Fruit fly (Drosophila melanogaster) whole organism, embryonic: Measurements from ENCODE around the gene baf.

Experiments
- Ada2b ChIP-seq: fragments of 200-800 bp; sonication (Bioruptor generic); IDR thresholded peaks from 2 replicates; pipeline ENCODE4 v1.3.6; 2022; ENCODE audit warnings: missing biosample characterization, missing genetic modification characterization
- Atf3 ChIP-seq: fragments of 200-800 bp; sonication (Bioruptor generic); optimal IDR thresholded peaks from 3 replicates; lab custom pipeline; 2016; ENCODE audit warnings: missing biosample characterization, missing genetic modification characterization
- Blimp-1 ChIP-seq: fragments of 200-800 bp; sonication (Bioruptor generic); optimal IDR thresholded peaks from 3 replicates; lab custom pipeline; 2018; ENCODE audit warnings: missing biosample characterization, missing genetic modification characterization, mild to moderate bottlenecking, moderate library complexity, missing genetic modification reagents
- CG10267 ChIP-seq: fragments of 200-800 bp; sonication (Bioruptor generic); optimal IDR thresholded peaks from 2 replicates; lab custom pipeline; 2018; ENCODE audit warnings: missing biosample characterization, mild to moderate bottlenecking, missing genetic modification characterization, moderate library complexity
- CG10654 ChIP-seq: fragments of 200-800 bp; sonication (Bioruptor generic); optimal IDR thresholded peaks from 2 replicates; lab custom pipeline; 2016; ENCODE audit warnings: missing biosample characterization, missing genetic modification characterization
- CG11723 ChIP-seq: fragments of 200-800 bp; sonication (Bioruptor generic); optimal IDR thresholded peaks from 2 replicates; lab custom pipeline; 2017; ENCODE audit warnings: missing biosample characterization, mild to moderate bottlenecking, missing genetic modification characterization
- CG1233 ChIP-seq: fragments of 200-800 bp; sonication (Bioruptor generic); optimal IDR thresholded peaks from 4 replicates; lab custom pipeline; 2018; ENCODE audit warnings: missing biosample characterization, mild to moderate bottlenecking, missing genetic modification characterization
- CG13296 ChIP-seq: fragments of 200-800 bp; sonication (Bioruptor generic); optimal IDR thresholded peaks from 3 replicates; lab custom pipeline; 2018; ENCODE audit warnings: missing biosample characterization, mild to moderate bottlenecking, missing genetic modification characterization
- CG13775 ChIP-seq: fragments of 200-800 bp; sonication (Bioruptor generic); optimal IDR thresholded peaks from 3 replicates; lab custom pipeline; 2017; ENCODE audit warnings: missing biosample characterization, mild to moderate bottlenecking, missing genetic modification characterization
- CG14965 ChIP-seq: fragments of 200-800 bp; sonication (Bioruptor generic); optimal IDR thresholded peaks from 2 replicates; lab custom pipeline; 2016; ENCODE audit warnings: missing biosample characterization, missing genetic modification characterization, borderline replicate concordance
- CG15073 ChIP-seq: fragments of 200-800 bp; sonication (Bioruptor generic); optimal IDR thresholded peaks from 2 replicates; lab custom pipeline; 2016; ENCODE audit warnings: missing biosample characterization, missing genetic modification characterization
- CG1602 ChIP-seq: fragments of 200-800 bp; sonication (Bioruptor generic); optimal IDR thresholded peaks from 3 replicates; lab custom pipeline; 2016; ENCODE audit warnings: missing biosample characterization, missing genetic modification characterization
- CG2199 ChIP-seq: fragments of 200-800 bp; sonication (Bioruptor generic); IDR thresholded peaks from 3 replicates; pipeline ENCODE4 v1.3.6; 2022; ENCODE audit warnings: missing biosample characterization, missing genetic modification characterization
- CG30431 ChIP-seq: fragments of 200-800 bp; sonication (Bioruptor generic); optimal IDR thresholded peaks from 2 replicates; lab custom pipeline; 2017; ENCODE audit warnings: missing biosample characterization, missing genetic modification characterization
- CG32532 ChIP-seq: fragments of 200-800 bp; sonication (Bioruptor generic); IDR thresholded peaks from 2 replicates; pipeline ENCODE4 v1.3.6; 2022; ENCODE audit warnings: missing biosample characterization, missing genetic modification characterization
- CG33213 ChIP-seq: fragments of 200-800 bp; sonication (Bioruptor generic); optimal IDR thresholded peaks from 3 replicates; lab custom pipeline; 2016; ENCODE audit warnings: missing biosample characterization, missing genetic modification characterization
- CG3847 ChIP-seq: fragments of 200-800 bp; sonication (Bioruptor generic); IDR thresholded peaks from 2 replicates; pipeline ENCODE4 v1.3.6; 2022; ENCODE audit warnings: missing biosample characterization, missing genetic modification characterization
- CG6175 ChIP-seq: fragments of 200-800 bp; sonication (Bioruptor generic); IDR thresholded peaks from 3 replicates; pipeline ENCODE4 v1.3.6; 2022; ENCODE audit warnings: missing biosample characterization, missing genetic modification characterization
- CG6765 ChIP-seq: fragments of 200-800 bp; sonication (Bioruptor generic); optimal IDR thresholded peaks from 3 replicates; lab custom pipeline; 2017; ENCODE audit warnings: missing biosample characterization, mild to moderate bottlenecking, missing genetic modification characterization
- CG7786 ChIP-seq: fragments of 200-800 bp; sonication (Bioruptor generic); optimal IDR thresholded peaks from 2 replicates; lab custom pipeline; 2016; ENCODE audit warnings: missing biosample characterization, missing genetic modification characterization
- CG8089 ChIP-seq: fragments of 200-800 bp; sonication (Bioruptor generic); optimal IDR thresholded peaks from 3 replicates; lab custom pipeline; 2016; ENCODE audit warnings: missing biosample characterization, missing genetic modification characterization
- CG8290 ChIP-seq, 3 experiments: fragments of 200-800 bp; sonication (Bioruptor generic); optimal IDR thresholded peaks; 2 replicates each; lab custom pipeline; 2016 to 2019; ENCODE audit warnings: missing biosample characterization in 3 of 3, missing genetic modification characterization in 3 of 3, mild to moderate bottlenecking in 2 of 3, moderate library complexity in 1 of 3
- CG9817 ChIP-seq: fragments of 200-800 bp; sonication (Bioruptor generic); optimal IDR thresholded peaks from 2 replicates; lab custom pipeline; 2018; ENCODE audit warnings: missing biosample characterization, mild to moderate bottlenecking, missing genetic modification characterization, moderate library complexity
- D19B ChIP-seq: fragments of 200-800 bp; sonication (Bioruptor generic); optimal IDR thresholded peaks from 2 replicates; lab custom pipeline; 2017; ENCODE audit warnings: missing biosample characterization, mild to moderate bottlenecking, missing genetic modification characterization
- Dll ChIP-seq: fragments of 200-800 bp; sonication (Bioruptor generic); IDR thresholded peaks from 4 replicates; pipeline ENCODE4 v1.3.6; 2022; ENCODE audit warnings: missing biosample characterization, missing genetic modification characterization; ENCODE audit not compliant: partially characterized antibody
- Drgx ChIP-seq: fragments of 200-800 bp; sonication (Bioruptor generic); IDR thresholded peaks from 2 replicates; pipeline ENCODE4 v1.3.6; 2022; ENCODE audit warnings: missing biosample characterization, missing genetic modification characterization
- Ets65A ChIP-seq: fragments of 200-800 bp; sonication (Bioruptor generic); peaks from one replicate; lab custom pipeline; 2016; ENCODE audit warnings: missing biosample characterization, missing genetic modification characterization
- Fer1 ChIP-seq: fragments of 200-800 bp; sonication (Bioruptor generic); optimal IDR thresholded peaks from 2 replicates; lab custom pipeline; 2017; ENCODE audit warnings: missing biosample characterization, mild to moderate bottlenecking, missing genetic modification characterization
- Gsc ChIP-seq: fragments of 200-800 bp; sonication (Bioruptor generic); IDR thresholded peaks from 2 replicates; pipeline ENCODE4 v1.3.6; 2022; ENCODE audit warnings: missing biosample characterization, missing genetic modification characterization
- HLHmδ ChIP-seq: fragments of 200-800 bp; sonication (Bioruptor generic); optimal IDR thresholded peaks from 2 replicates; lab custom pipeline; 2018; ENCODE audit warnings: missing biosample characterization, mild to moderate bottlenecking, missing genetic modification characterization, moderate library complexity
- NFAT ChIP-seq: fragments of 200-800 bp; sonication (Bioruptor generic); IDR thresholded peaks from 2 replicates; pipeline ENCODE4 v1.3.6; 2022; ENCODE audit warnings: missing biosample characterization, missing genetic modification characterization
- Neu2 ChIP-seq: fragments of 200-800 bp; sonication (Bioruptor generic); optimal IDR thresholded peaks from 3 replicates; lab custom pipeline; 2016; ENCODE audit warnings: missing biosample characterization, missing genetic modification characterization, borderline replicate concordance
- Oaz ChIP-seq: fragments of 200-800 bp; sonication (Bioruptor generic); IDR thresholded peaks from 2 replicates; pipeline ENCODE4 v1.3.6; 2022; ENCODE audit warnings: missing biosample characterization, missing genetic modification characterization
- Usf ChIP-seq: fragments of 200-800 bp; sonication (Bioruptor generic); optimal IDR thresholded peaks from 2 replicates; lab custom pipeline; 2017; ENCODE audit warnings: missing genotype, missing biosample characterization, missing genetic modification characterization
- abd-A ChIP-seq: fragments of 200-800 bp; sonication (Bioruptor generic); optimal IDR thresholded peaks from 3 replicates; lab custom pipeline; 2019; ENCODE audit warnings: missing biosample characterization, mild to moderate bottlenecking, missing genetic modification characterization, moderate library complexity
- ac ChIP-seq: fragments of 200-800 bp; sonication (Bioruptor generic); optimal IDR thresholded peaks from 3 replicates; lab custom pipeline; 2017; ENCODE audit warnings: missing biosample characterization, mild to moderate bottlenecking, missing genetic modification characterization
- aop ChIP-seq: fragments of 200-800 bp; sonication (Bioruptor generic); IDR thresholded peaks from 2 replicates; pipeline ENCODE4 v1.3.6; 2022; ENCODE audit warnings: missing biosample characterization, missing genetic modification characterization
- ash1 ChIP-seq: fragments of 200-800 bp; sonication (Bioruptor generic); optimal IDR thresholded peaks from 2 replicates; lab custom pipeline; 2018; ENCODE audit warnings: missing biosample characterization, mild to moderate bottlenecking, missing genetic modification characterization
- cas ChIP-seq: fragments of 200-800 bp; sonication (Bioruptor generic); IDR thresholded peaks from 2 replicates; pipeline ENCODE4 v1.3.6; 2022; ENCODE audit warnings: missing biosample characterization, missing genetic modification characterization
- crc ChIP-seq: fragments of 200-800 bp; sonication (Bioruptor generic); optimal IDR thresholded peaks from 2 replicates; lab custom pipeline; 2016; ENCODE audit warnings: missing biosample characterization, missing genetic modification characterization
- dmrt11E ChIP-seq: fragments of 200-800 bp; sonication (Bioruptor generic); optimal IDR thresholded peaks from 3 replicates; lab custom pipeline; 2018; ENCODE audit warnings: missing biosample characterization, mild to moderate bottlenecking, missing genetic modification characterization, moderate library complexity
- fu2 ChIP-seq: fragments of 200-800 bp; sonication (Bioruptor generic); optimal IDR thresholded peaks from 2 replicates; lab custom pipeline; 2016; ENCODE audit warnings: missing biosample characterization, missing genetic modification characterization
- gfzf ChIP-seq: fragments of 200-800 bp; sonication (Bioruptor generic); optimal IDR thresholded peaks from 2 replicates; lab custom pipeline; 2016; ENCODE audit warnings: missing biosample characterization, mild to moderate bottlenecking, missing genetic modification characterization, moderate library complexity
- jigr1 ChIP-seq: fragments of 200-800 bp; sonication (Bioruptor generic); IDR thresholded peaks from 3 replicates; pipeline ENCODE4 v1.3.6; 2022; ENCODE audit warnings: missing biosample characterization, missing genetic modification characterization
- mam ChIP-seq: fragments of 200-800 bp; sonication (Bioruptor generic); optimal IDR thresholded peaks from 3 replicates; lab custom pipeline; 2016; ENCODE audit warnings: missing biosample characterization, missing genetic modification characterization
- otp ChIP-seq: fragments of 200-800 bp; sonication (Bioruptor generic); IDR thresholded peaks from 3 replicates; pipeline ENCODE4, ENCODE4 v1.3.6; 2022; ENCODE audit warnings: missing biosample characterization, missing genetic modification characterization
- ro ChIP-seq: fragments of 200-800 bp; sonication (Bioruptor generic); IDR thresholded peaks from 2 replicates; pipeline ENCODE4 v1.3.6; 2022; ENCODE audit warnings: missing biosample characterization, missing genetic modification characterization
- scrt ChIP-seq: fragments of 200-800 bp; sonication (Bioruptor generic); optimal IDR thresholded peaks from 2 replicates; lab custom pipeline; 2018; ENCODE audit warnings: missing biosample characterization, mild to moderate bottlenecking, missing genetic modification characterization, moderate library complexity
- so ChIP-seq: fragments of 200-800 bp; sonication (Bioruptor generic); IDR thresholded peaks from 3 replicates; pipeline ENCODE4 v1.3.6; 2022; ENCODE audit warnings: missing biosample characterization, missing genetic modification characterization
- tap ChIP-seq: fragments of 200-800 bp; optimal IDR thresholded peaks from 3 replicates; lab custom pipeline; 2019; ENCODE audit warnings: missing biosample characterization, mild to moderate bottlenecking, missing genetic modification characterization, moderate library complexity
- usp ChIP-seq: fragments of >200 bp; optimal IDR thresholded peaks from 2 replicates; lab custom pipeline; 2017; ENCODE audit warnings: missing biosample characterization, missing genetic modification characterization

baf gene

DNA sequence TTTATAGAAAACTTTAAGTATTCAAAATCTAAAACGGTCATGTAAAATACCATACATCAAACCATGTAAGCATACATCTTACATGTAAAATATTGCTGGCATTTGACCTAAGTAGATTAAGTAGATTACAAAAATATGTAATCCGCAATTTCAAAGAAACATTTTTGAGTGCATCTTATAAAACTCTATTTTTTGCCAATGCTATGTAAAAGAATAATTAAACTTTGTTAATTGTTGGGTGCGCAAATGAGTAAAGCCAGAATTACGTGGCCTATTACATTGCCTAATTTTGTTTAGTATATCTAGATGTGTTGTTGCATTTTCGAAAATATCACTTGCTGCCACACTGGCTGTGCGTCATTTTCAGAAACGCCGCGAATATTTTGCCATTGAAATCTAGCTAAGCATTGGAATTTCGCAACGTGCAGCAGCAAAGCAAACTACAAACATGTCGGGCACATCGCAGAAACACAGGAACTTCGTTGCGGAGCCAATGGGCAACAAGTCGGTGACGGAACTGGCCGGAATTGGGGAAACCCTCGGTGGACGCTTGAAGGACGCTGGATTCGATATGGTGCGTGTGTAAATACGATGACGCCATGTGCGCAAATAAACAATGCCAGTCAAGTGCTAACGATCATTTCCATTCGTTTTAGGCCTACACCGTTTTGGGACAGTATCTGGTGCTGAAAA, at the start of gene baf:
Gene baf, plus strand, starts transcription at position 303 of the 693 bp plus-strand sequence.
- TF ChIP-seq CG2199 (no peak), scrt (GFP tag; lab: Kevin White, UChicago) (no peak), CG11723 (no peak), CG8290 (GFP tag; optimal IDR thresholded peaks at IDR 0.05; lab: Kevin White, UChicago) (no peak), CG8290 (tag; optimal IDR thresholded peaks at IDR 0.05; lab: Kevin White, UChicago) (no peak), NFAT (GFP tag; lab: Robert Waterston, UW) (no peak), D19B (no peak), Blimp-1 (GFP tag; lab: Kevin White, UChicago) (no peak), crc (GFP tag; lab: Kevin White, UChicago) (no peak), cas (no peak), tap (tag; lab: Kevin White, UChicago) (no peak), Ets65A (no peak), HLHmδ (no peak), CG14965 (GFP tag; lab: Kevin White, UChicago) (no peak), CG15073 (no peak), Atf3 (GFP tag; lab: Kevin White, UChicago) (no peak), CG10267 (tag; lab: Kevin White, UChicago) (peak; percentile 26), usp (GFP tag; lab: Kevin White, UChicago) (no peak), gfzf (GFP tag; lab: Kevin White, UChicago) (peak; percentile 85), ro (no peak), fu2 (no peak), CG3847 (GFP tag; lab: Robert Waterston, UW) (no peak), CG13775 (GFP tag; lab: Kevin White, UChicago) (no peak), ash1 (GFP tag; lab: Kevin White, UChicago) (no peak), CG10654 (GFP tag; lab: Kevin White, UChicago) (no peak), CG8089 (GFP tag; lab: Kevin White, UChicago) (no peak), CG6175 (no peak), CG13296 (GFP tag; lab: Kevin White, UChicago) (peak; percentile 34), CG9817 (tag; lab: Kevin White, UChicago) (no peak), CG1602 (GFP tag; lab: Kevin White, UChicago) (no peak), CG1233 (GFP tag; lab: Kevin White, UChicago) (no peak), Neu2 (no peak), Usf (GFP tag; lab: Kevin White, UChicago) (no peak), CG7786 (GFP tag; lab: Kevin White, UChicago) (no peak), ac (GFP tag; lab: Kevin White, UChicago) (no peak), Dll (GFP tag; lab: Robert Waterston, UW) (no peak), CG6765 (GFP tag; lab: Kevin White, UChicago) (no peak), Oaz (GFP tag; lab: Robert Waterston, UW) (no peak), otp (GFP tag; lab: Robert Waterston, UW) (no peak), CG32532 (GFP tag; lab: Robert Waterston, UW) (no peak), so (peak; percentile 63; the same call in 1 of the 3 replicates), mam (GFP tag; lab: Kevin White, UChicago) (no peak), CG30431 (GFP tag; lab: Kevin White, UChicago) (no peak), CG33213 (GFP tag; lab: Kevin White, UChicago) (no peak), aop (GFP tag; lab: Robert Waterston, UW) (no peak), abd-A (tag; lab: Kevin White, UChicago) (no peak), jigr1 (GFP tag; lab: Robert Waterston, UW) (no peak), Drgx (GFP tag; lab: Robert Waterston, UW) (no peak), dmrt11E (tag; lab: Kevin White, UChicago) (peak; percentile 2), Fer1 (GFP tag; lab: Kevin White, UChicago) (no peak), Ada2b (GFP tag; lab: Robert Waterston, UW) (no peak), Gsc (GFP tag; lab: Robert Waterston, UW) (no peak)
